Worm (Caenorhabditis elegans) whole organism, young adult: Measurements from ENCODE around the gene anmt-1.

Experiments used
- B0019.2 ChIP-seq: fragments of 200-800 bp; sonication (Bioruptor generic); conservative IDR thresholded peaks from 2 replicates; pipeline ENCODE4 v1.3.6; 2022; ENCODE audit warnings: missing genetic modification reagents, missing genetic modification characterization, missing compliant biosample characterization
- B0035.1 ChIP-seq: sonication (generic microtip); optimal IDR thresholded peaks from 2 replicates; lab custom pipeline; 2016; ENCODE audit warnings: missing genetic modification characterization, mild to moderate bottlenecking, missing compliant biosample characterization, missing genotype, missing genetic modification reagents
- B0261.1 ChIP-seq: sonication (generic microtip); optimal IDR thresholded peaks from 2 replicates; lab custom pipeline; 2016; ENCODE audit warnings: mild to moderate bottlenecking, missing genetic modification characterization, moderate library complexity, missing compliant biosample characterization
- C06A6.2 ChIP-seq: fragments of 200-800 bp; sonication (Bioruptor generic); conservative IDR thresholded peaks from 2 replicates; pipeline ENCODE4 v1.3.6; 2022; ENCODE audit warnings: missing genetic modification characterization, missing compliant biosample characterization
- C17E4.6 ChIP-seq: fragments of 200-800 bp; sonication (Bioruptor generic); IDR thresholded peaks from 2 replicates; pipeline ENCODE4 v1.3.6; 2022; ENCODE audit warnings: missing genetic modification reagents, missing genetic modification characterization, missing compliant biosample characterization
- D2030.7 ChIP-seq: fragments of 200-800 bp; sonication (Bioruptor generic); IDR thresholded peaks from 2 replicates; pipeline ENCODE4 v1.3.6; 2022; ENCODE audit warnings: missing genetic modification reagents, missing genetic modification characterization, missing compliant biosample characterization
- F10E7.11 ChIP-seq: sonication (generic microtip); optimal IDR thresholded peaks from 2 replicates; lab custom pipeline; 2017; ENCODE audit warnings: mild to moderate bottlenecking, missing genetic modification characterization, moderate library complexity, missing compliant biosample characterization
- F23B12.7 ChIP-seq: sonication (generic microtip); optimal IDR thresholded peaks from 2 replicates; lab custom pipeline; 2017; ENCODE audit warnings: missing genetic modification characterization, mild to moderate bottlenecking, missing compliant biosample characterization, antibody characterized with exemption, moderate library complexity; ENCODE audit not compliant: insufficient read depth
- F33H1.4 ChIP-seq: fragments of 200-800 bp; sonication (Bioruptor generic); IDR thresholded peaks from 2 replicates; pipeline ENCODE4 v1.3.6; 2022; ENCODE audit warnings: missing genetic modification reagents, missing genetic modification characterization, missing compliant biosample characterization
- F49E8.2 ChIP-seq: sonication (generic microtip); optimal IDR thresholded peaks from 3 replicates; lab custom pipeline; 2017; ENCODE audit warnings: missing genetic modification characterization, mild to moderate bottlenecking, missing compliant biosample characterization, antibody characterized with exemption, moderate library complexity; ENCODE audit not compliant: insufficient read depth
- T26A5.8 ChIP-seq: sonication (generic microtip); optimal IDR thresholded peaks from 2 replicates; lab custom pipeline; 2016; ENCODE audit warnings: missing genetic modification characterization, missing compliant biosample characterization
- Y53G8AR.9 ChIP-seq: fragments of 200-800 bp; sonication (Bioruptor generic); conservative IDR thresholded peaks from 2 replicates; pipeline ENCODE4 v1.3.6; 2022; ENCODE audit warnings: missing genetic modification reagents, missing genetic modification characterization, missing compliant biosample characterization
- ZK185.1 ChIP-seq: sonication (generic microtip); optimal IDR thresholded peaks from 2 replicates; lab custom pipeline; 2016; ENCODE audit warnings: mild to moderate bottlenecking, missing genetic modification characterization, missing compliant biosample characterization; ENCODE audit not compliant: poor library complexity, severe bottlenecking
- ama-1 ChIP-seq, 3 experiments: fragments of 150-350 bp in 1 of 3; sonication (generic microtip) in 2 of 3; optimal IDR thresholded peaks; 2 replicates each; lab custom pipeline; 2014 to 2018; ENCODE audit warnings: missing biosample characterization in 2 of 3, missing genetic modification characterization in 2 of 3, missing genetic modification reagents in 2 of 3
- aptf-2 ChIP-seq: fragments of 200-800 bp; sonication (Bioruptor generic); conservative IDR thresholded peaks from 2 replicates; pipeline ENCODE4 v1.3.6; 2022; ENCODE audit warnings: missing genetic modification reagents, missing genetic modification characterization, missing compliant biosample characterization
- ceh-27 ChIP-seq: fragments of 200-800 bp; sonication (Bioruptor generic); optimal IDR thresholded peaks from 2 replicates; lab custom pipeline; 2018; ENCODE audit warnings: mild to moderate bottlenecking, missing genetic modification characterization, moderate library complexity, missing compliant biosample characterization
- ceh-79 ChIP-seq: sonication (generic microtip); optimal IDR thresholded peaks from 2 replicates; lab custom pipeline; 2017; ENCODE audit warnings: mild to moderate bottlenecking, missing genetic modification characterization, missing compliant biosample characterization
- chd-7 ChIP-seq: sonication (generic microtip); optimal IDR thresholded peaks from 2 replicates; lab custom pipeline; 2016; ENCODE audit warnings: mild to moderate bottlenecking, missing genetic modification characterization, moderate library complexity, missing compliant biosample characterization
- dpff-1 ChIP-seq: sonication (generic microtip); optimal IDR thresholded peaks from 2 replicates; lab custom pipeline; 2017; ENCODE audit warnings: mild to moderate bottlenecking, missing genetic modification characterization, missing compliant biosample characterization
- egl-18 ChIP-seq: fragments of 200-800 bp; sonication (Bioruptor generic); IDR thresholded peaks from 2 replicates; pipeline ENCODE4 v1.3.6; 2022; ENCODE audit warnings: missing genetic modification reagents, missing genetic modification characterization, missing compliant biosample characterization
- ekl-4 ChIP-seq: fragments of 200-800 bp; sonication (Bioruptor generic); IDR thresholded peaks from 2 replicates; pipeline ENCODE4 v1.3.6; 2022; ENCODE audit warnings: missing genetic modification reagents, missing genetic modification characterization, missing compliant biosample characterization
- fkh-3 ChIP-seq: sonication (generic microtip); optimal IDR thresholded peaks from 2 replicates; lab custom pipeline; 2016; ENCODE audit warnings: mild to moderate bottlenecking, missing genetic modification characterization, missing compliant biosample characterization
- hlh-12 ChIP-seq: sonication (generic microtip); optimal IDR thresholded peaks from 2 replicates; lab custom pipeline; 2016; ENCODE audit warnings: missing genetic modification characterization, missing compliant biosample characterization
- hmg-1.2 ChIP-seq: fragments of 200-800 bp; sonication (Bioruptor generic); IDR thresholded peaks from 2 replicates; pipeline ENCODE4 v1.3.6; 2022; ENCODE audit warnings: missing genetic modification reagents, missing genetic modification characterization, missing compliant biosample characterization
- hrde-1 ChIP-seq: sonication (generic microtip); optimal IDR thresholded peaks from 2 replicates; lab custom pipeline; 2016; ENCODE audit warnings: missing genetic modification characterization, mild to moderate bottlenecking, missing compliant biosample characterization, moderate library complexity, missing genotype, missing genetic modification reagents, borderline replicate concordance
- lag-1 ChIP-seq: fragments of 200-800 bp; sonication (Bioruptor generic); IDR thresholded peaks from 2 replicates; pipeline ENCODE4 v1.3.6; 2022; ENCODE audit warnings: missing genetic modification reagents, missing genetic modification characterization, missing compliant biosample characterization
- lin-40 ChIP-seq: sonication (generic microtip); optimal IDR thresholded peaks from 2 replicates; lab custom pipeline; 2016; ENCODE audit warnings: missing genetic modification characterization, mild to moderate bottlenecking, missing compliant biosample characterization, missing genotype, missing genetic modification reagents
- lsl-1 ChIP-seq: fragments of 200-800 bp; sonication (Bioruptor generic); optimal IDR thresholded peaks from 2 replicates; lab custom pipeline; 2018; ENCODE audit warnings: mild to moderate bottlenecking, missing genetic modification characterization, moderate library complexity, missing compliant biosample characterization
- lsy-27 ChIP-seq: sonication (generic microtip); optimal IDR thresholded peaks from 2 replicates; lab custom pipeline; 2017; ENCODE audit warnings: missing genetic modification characterization, mild to moderate bottlenecking, missing compliant biosample characterization, antibody characterized with exemption, missing genotype, borderline replicate concordance; ENCODE audit not compliant: insufficient read depth
- madf-3 ChIP-seq: fragments of 200-800 bp; sonication (Bioruptor generic); IDR thresholded peaks from 2 replicates; pipeline ENCODE4 v1.3.6; 2022; ENCODE audit warnings: missing genetic modification reagents, missing genetic modification characterization, missing compliant biosample characterization
- madf-6 ChIP-seq: fragments of 200-800 bp; sonication (Bioruptor generic); IDR thresholded peaks from 2 replicates; pipeline ENCODE4 v1.3.6; 2022; ENCODE audit warnings: missing genetic modification reagents, missing genetic modification characterization, missing compliant biosample characterization
- nfya-1 ChIP-seq: sonication (generic microtip); optimal IDR thresholded peaks from 2 replicates; lab custom pipeline; 2017; ENCODE audit warnings: antibody characterized with exemption, missing compliant biosample characterization, missing genetic modification characterization, borderline replicate concordance; ENCODE audit not compliant: insufficient read depth
- nhr-80 ChIP-seq: sonication (generic microtip); optimal IDR thresholded peaks from 2 replicates; lab custom pipeline; 2016; ENCODE audit warnings: missing genetic modification characterization, missing compliant biosample characterization
- rpc-1 ChIP-seq, 2 experiments: fragments of 150-350 bp in 1 of 2; sonication (generic microtip) in 1 of 2; optimal IDR thresholded peaks; 2 replicates each; lab custom pipeline; 2014 to 2018; ENCODE audit warnings: missing biosample characterization in 1 of 2, missing genetic modification characterization in 1 of 2, missing genetic modification reagents in 1 of 2, missing genotype in 1 of 2
- sdz-38 ChIP-seq: sonication (generic microtip); optimal IDR thresholded peaks from 2 replicates; lab custom pipeline; 2016; ENCODE audit warnings: missing genotype, missing genetic modification characterization, missing compliant biosample characterization
- snpc-1.1 ChIP-seq: sonication (generic microtip); optimal IDR thresholded peaks from 2 replicates; lab custom pipeline; 2017; ENCODE audit warnings: missing genetic modification characterization, mild to moderate bottlenecking, missing compliant biosample characterization, antibody characterized with exemption, moderate library complexity, missing genotype, missing genetic modification reagents; ENCODE audit not compliant: insufficient read depth
- snpc-3.4 ChIP-seq: sonication (generic microtip); optimal IDR thresholded peaks from 2 replicates; lab custom pipeline; 2017; ENCODE audit warnings: missing genetic modification characterization, mild to moderate bottlenecking, missing compliant biosample characterization, antibody characterized with exemption, moderate library complexity, missing genotype, missing genetic modification reagents
- tlf-1 ChIP-seq: fragments of 200-800 bp; sonication (Bioruptor generic); optimal IDR thresholded peaks from 2 replicates; lab custom pipeline; 2018; ENCODE audit warnings: mild to moderate bottlenecking, missing genetic modification characterization, missing compliant biosample characterization
- zim-3 ChIP-seq: sonication (generic microtip); optimal IDR thresholded peaks from 2 replicates; lab custom pipeline; 2017; ENCODE audit warnings: mild to moderate bottlenecking, missing genetic modification characterization, moderate library complexity, missing compliant biosample characterization
- ztf-28 ChIP-seq: fragments of 200-800 bp; sonication (Bioruptor generic); IDR thresholded peaks from 2 replicates; pipeline ENCODE4 v1.3.6; 2022; ENCODE audit warnings: missing genetic modification reagents, missing genetic modification characterization, missing compliant biosample characterization

Gene anmt-1

ce11 chrIII:8663143-8663542 lies 21.5 kb upstream of the anmt-1 start:
- no peak for TF ChIP-seq Y53G8AR.9 (GFP tag; lab: Robert Waterston, UW)
- TF ChIP-seq F49E8.2 (tag; lab: Kevin White, UChicago): no peak
- TF ChIP-seq lag-1: no peak
- TF ChIP-seq ZK185.1 (tag; lab: Kevin White, UChicago): no peak
- no peak for TF ChIP-seq snpc-1.1 (tag; lab: Kevin White, UChicago)
- TF ChIP-seq T26A5.8 (tag; lab: Kevin White, UChicago): no peak
- no peak for TF ChIP-seq lsy-27 (tag; lab: Kevin White, UChicago)
- TF ChIP-seq hmg-1.2: no peak
- TF ChIP-seq nhr-80 (tag; lab: Kevin White, UChicago): no peak
- TF ChIP-seq ztf-28: no peak
- TF ChIP-seq lsl-1 (GFP tag; lab: Kevin White, UChicago): no peak
- TF ChIP-seq F33H1.4 (GFP tag; lab: Robert Waterston, UW): no peak
- no peak for TF ChIP-seq C17E4.6 (GFP tag; lab: Robert Waterston, UW)
- TF ChIP-seq F23B12.7 (tag; lab: Kevin White, UChicago): no peak
- no peak for TF ChIP-seq ceh-79 (tag; lab: Kevin White, UChicago)
- no peak for TF ChIP-seq aptf-2
- no peak for TF ChIP-seq madf-6 (GFP tag; lab: Robert Waterston, UW)
- TF ChIP-seq ceh-27 (GFP tag; lab: Kevin White, UChicago): no peak
- TF ChIP-seq lin-40 (tag; lab: Kevin White, UChicago): no peak
- TF ChIP-seq tlf-1 (GFP tag; lab: Kevin White, UChicago): no peak
- TF ChIP-seq, all 124 proteins: peak for 0

- no peak for TF ChIP-seq ztf-28
- TF ChIP-seq nfya-1: no peak
- no peak for TF ChIP-seq snpc-1.1 (tag; lab: Kevin White, UChicago)
- TF ChIP-seq zim-3: no peak
- no peak for TF ChIP-seq B0019.2 (GFP tag; lab: Robert Waterston, UW)
- no peak for TF ChIP-seq hrde-1
- TF ChIP-seq D2030.7 (GFP tag; lab: Robert Waterston, UW): no peak
- no peak for TF ChIP-seq rpc-1 (optimal IDR thresholded peaks at IDR 0.05; lab: Kevin White, UChicago)
- TF ChIP-seq rpc-1 (tag; optimal IDR thresholded peaks at IDR 0.05; lab: Kevin White, UChicago): no peak
These were observed 19.7 kb upstream of the anmt-1 start, which contains the start of gene F22B7.1 for ce11 chrIII:8664897-8665388. TSS of gene F22B7.1 (plus strand) at chrIII:8665338.

- TF ChIP-seq madf-3 (no peak), chd-7 (no peak), F10E7.11 (tag; lab: Kevin White, UChicago) (no peak), ama-1 (optimal IDR thresholded peaks at IDR 0.05; lab: Kevin White, UChicago) (no peak), ama-1 (GFP tag; optimal IDR thresholded peaks at IDR 0.05; lab: Kevin White, UChicago) (no peak), fkh-3 (no peak), dpff-1 (tag; lab: Kevin White, UChicago) (no peak), B0035.1 (tag; lab: Kevin White, UChicago) (no peak), egl-18 (GFP tag; lab: Robert Waterston, UW) (no peak), C06A6.2 (no peak), B0261.1 (tag; lab: Kevin White, UChicago) (no peak), nhr-80 (tag; lab: Kevin White, UChicago) (no peak), sdz-38 (no peak), ekl-4 (GFP tag; lab: Robert Waterston, UW) (no peak), snpc-1.1 (tag; lab: Kevin White, UChicago) (no peak), hlh-12 (tag; lab: Kevin White, UChicago) (no peak), zim-3 (no peak), snpc-3.4 (tag; lab: Kevin White, UChicago) (no peak)
These were observed 17.2 kb upstream of the anmt-1 start, which contains the start of gene dpy-19 for ce11 chrIII:8667382-8667781. TSS of gene dpy-19 (minus strand) at chrIII:8667482.
